Worm (Caenorhabditis elegans): ENCODE measurements around the gene srh-7.

ce11 chrV:4056203-4056602 is 48.2 kb downstream of the srh-7 start:
- no peak for TF ChIP-seq ama-1 (optimal IDR thresholded peaks at IDR 0.05)
- TF ChIP-seq tbx-11 (GFP tag; IDR thresholded peaks at IDR 0.05) = no peak

Measured in whole organism, early embryonic.